Fruit fly (Drosophila melanogaster) whole organism, embryonic: ENCODE data around the gene RanGAP.
A peak's percentile ranks its signal among the peaks of the same experiment; 100 is the strongest.

Source experiments
- Atf6 ChIP-seq: fragments of 200-800 bp; sonication (Bioruptor generic); IDR thresholded peaks from 2 replicates; pipeline ENCODE4 v1.3.6; 2022; ENCODE audit warnings: missing biosample characterization, missing genetic modification characterization
- B-H2 ChIP-seq: fragments of 200-800 bp; sonication (Bioruptor generic); optimal IDR thresholded peaks from 2 replicates; lab custom pipeline; 2018; ENCODE audit warnings: missing biosample characterization, mild to moderate bottlenecking, missing genetic modification characterization
- Bgb ChIP-seq: fragments of 200-800 bp; sonication (Bioruptor generic); IDR thresholded peaks from 2 replicates; pipeline ENCODE4 v1.3.6; 2022; ENCODE audit warnings: missing biosample characterization, missing genetic modification characterization; ENCODE audit not compliant: partially characterized antibody
- Bteb2 ChIP-seq: fragments of 200-800 bp; sonication (Bioruptor generic); optimal IDR thresholded peaks from 2 replicates; lab custom pipeline; 2016; ENCODE audit warnings: missing biosample characterization, missing genetic modification characterization
- CG10462 ChIP-seq: fragments of 200-800 bp; sonication (Bioruptor generic); optimal IDR thresholded peaks from 2 replicates; lab custom pipeline; 2016; ENCODE audit warnings: missing biosample characterization, missing genetic modification characterization
- CG10979 ChIP-seq: fragments of 200-800 bp; sonication (Bioruptor generic); optimal IDR thresholded peaks from 2 replicates; lab custom pipeline; 2018; ENCODE audit warnings: missing biosample characterization, mild to moderate bottlenecking, missing genetic modification characterization, moderate library complexity
- CG12769 ChIP-seq: fragments of 200-800 bp; sonication (Bioruptor generic); optimal IDR thresholded peaks from 2 replicates; lab custom pipeline; 2019; ENCODE audit warnings: missing biosample characterization, mild to moderate bottlenecking, missing genetic modification characterization, moderate library complexity
- CG14710 ChIP-seq: fragments of 200-800 bp; sonication (Bioruptor generic); optimal IDR thresholded peaks from 3 replicates; lab custom pipeline; 2019; ENCODE audit warnings: missing biosample characterization, mild to moderate bottlenecking, missing genetic modification characterization, moderate library complexity
- CG15514 ChIP-seq: fragments of 200-800 bp; sonication (Bioruptor generic); optimal IDR thresholded peaks from 3 replicates; lab custom pipeline; 2017; ENCODE audit warnings: missing biosample characterization, missing genetic modification characterization, mild to moderate bottlenecking, moderate library complexity, missing genetic modification reagents
- CG1603 ChIP-seq: fragments of 200-800 bp; sonication (Bioruptor generic); optimal IDR thresholded peaks from 2 replicates; lab custom pipeline; 2019; ENCODE audit warnings: missing biosample characterization, mild to moderate bottlenecking, missing genetic modification characterization, moderate library complexity
- CG16863 ChIP-seq: fragments of 200-800 bp; sonication (Bioruptor generic); optimal IDR thresholded peaks from 3 replicates; lab custom pipeline; 2016; ENCODE audit warnings: missing biosample characterization, missing genetic modification characterization
- CG2120 ChIP-seq: fragments of 200-800 bp; sonication (Bioruptor generic); optimal IDR thresholded peaks from 3 replicates; lab custom pipeline; 2016; ENCODE audit warnings: missing biosample characterization, missing genetic modification characterization
- CG30020 ChIP-seq: fragments of 200-800 bp; optimal IDR thresholded peaks from 2 replicates; lab custom pipeline; 2019; ENCODE audit warnings: missing biosample characterization, mild to moderate bottlenecking, missing genetic modification characterization, moderate library complexity
- CG32532 ChIP-seq: fragments of 200-800 bp; sonication (Bioruptor generic); IDR thresholded peaks from 2 replicates; pipeline ENCODE4 v1.3.6; 2022; ENCODE audit warnings: missing biosample characterization, missing genetic modification characterization
- CG6791 ChIP-seq: fragments of 200-800 bp; sonication (Bioruptor generic); IDR thresholded peaks from 3 replicates; pipeline ENCODE4 v1.3.6; 2022; ENCODE audit warnings: missing biosample characterization, missing genetic modification characterization; ENCODE audit not compliant: partially characterized antibody
- CG7271 ChIP-seq: fragments of 200-800 bp; sonication (Bioruptor generic); optimal IDR thresholded peaks from 2 replicates; lab custom pipeline; 2018; ENCODE audit warnings: missing biosample characterization, mild to moderate bottlenecking, missing genetic modification characterization, moderate library complexity
- CG7839 ChIP-seq: fragments of 200-800 bp; sonication (Bioruptor generic); optimal IDR thresholded peaks from 3 replicates; lab custom pipeline; 2018; ENCODE audit warnings: missing biosample characterization, mild to moderate bottlenecking, missing genetic modification characterization, moderate library complexity
- CG7963 ChIP-seq: fragments of 200-800 bp; sonication (Bioruptor generic); IDR thresholded peaks from 3 replicates; pipeline ENCODE4 v1.3.6; 2022; ENCODE audit warnings: missing biosample characterization, missing genetic modification characterization; ENCODE audit not compliant: partially characterized antibody
- CG8924 ChIP-seq: fragments of 200-800 bp; optimal IDR thresholded peaks from 3 replicates; lab custom pipeline; 2019; ENCODE audit warnings: missing biosample characterization, mild to moderate bottlenecking, missing genetic modification characterization, moderate library complexity
- Dek ChIP-seq: fragments of 200-800 bp; sonication (Bioruptor generic); optimal IDR thresholded peaks from 3 replicates; lab custom pipeline; 2019; ENCODE audit warnings: missing biosample characterization, mild to moderate bottlenecking, missing genetic modification characterization, moderate library complexity
- E2f1 ChIP-seq: fragments of 200-800 bp; sonication (Bioruptor generic); IDR thresholded peaks from 2 replicates; pipeline ENCODE4 v1.3.6; 2022; ENCODE audit warnings: missing biosample characterization, missing genetic modification characterization
- Ets97D ChIP-seq: fragments of 200-800 bp; sonication (Bioruptor generic); optimal IDR thresholded peaks from 3 replicates; lab custom pipeline; 2016; ENCODE audit warnings: missing biosample characterization, missing genetic modification characterization
- MTF-1 ChIP-seq: fragments of 200-800 bp; sonication (Bioruptor generic); optimal IDR thresholded peaks from 2 replicates; lab custom pipeline; 2018; ENCODE audit warnings: missing biosample characterization, mild to moderate bottlenecking, missing genetic modification characterization, borderline replicate concordance
- Neu2 ChIP-seq: fragments of 200-800 bp; sonication (Bioruptor generic); optimal IDR thresholded peaks from 3 replicates; lab custom pipeline; 2016; ENCODE audit warnings: missing biosample characterization, missing genetic modification characterization, borderline replicate concordance
- Pdp1 ChIP-seq, 2 experiments: fragments of 200-800 bp; sonication (Bioruptor generic); optimal IDR thresholded peaks; 3 replicates each; lab custom pipeline; 2016; ENCODE audit warnings: missing biosample characterization in 2 of 2, missing genetic modification characterization in 2 of 2, mild to moderate bottlenecking in 1 of 2, moderate library complexity in 1 of 2
- Rx ChIP-seq: fragments of 200-800 bp; sonication (Bioruptor generic); IDR thresholded peaks from 2 replicates; pipeline ENCODE4 v1.3.6; 2022; ENCODE audit warnings: missing biosample characterization, missing genetic modification characterization
- Stat92E ChIP-seq, 3 experiments: fragments of >200 bp in 2 of 3; fragments of 200-800 bp in 1 of 3; sonication (Bioruptor generic) in 1 of 3; optimal IDR thresholded peaks; 2 replicates each; lab custom pipeline; 2017 to 2019; ENCODE audit warnings: missing biosample characterization in 3 of 3, missing genetic modification characterization in 3 of 3, mild to moderate bottlenecking in 1 of 3, moderate library complexity in 1 of 3
- Tbp ChIP-seq: fragments of >200 bp; optimal IDR thresholded peaks from 2 replicates; lab custom pipeline; 2018; ENCODE audit warnings: missing biosample characterization, missing genetic modification characterization
- caup ChIP-seq: fragments of 200-800 bp; sonication (Bioruptor generic); optimal IDR thresholded peaks from 3 replicates; lab custom pipeline; 2017; ENCODE audit warnings: missing biosample characterization, mild to moderate bottlenecking, missing genetic modification characterization, moderate library complexity; ENCODE audit not compliant: severe bottlenecking
- chif ChIP-seq, 2 experiments: fragments of 200-800 bp; sonication (Bioruptor generic); optimal IDR thresholded peaks; 3 replicates each; lab custom pipeline; 2016; ENCODE audit warnings: missing biosample characterization in 2 of 2, missing genetic modification characterization in 2 of 2
- chinmo ChIP-seq: fragments of 200-800 bp; sonication (Bioruptor generic); IDR thresholded peaks from 4 replicates; pipeline ENCODE4 v1.3.6; 2022; ENCODE audit warnings: missing biosample characterization, missing genetic modification characterization; ENCODE audit not compliant: partially characterized antibody
- chm ChIP-seq: fragments of 200-800 bp; sonication (Bioruptor generic); IDR thresholded peaks from 2 replicates; pipeline ENCODE4 v1.3.6; 2022; ENCODE audit warnings: missing biosample characterization, missing genetic modification characterization
- ems ChIP-seq: fragments of 200-800 bp; sonication (Bioruptor generic); optimal IDR thresholded peaks from 3 replicates; lab custom pipeline; 2016; ENCODE audit warnings: missing biosample characterization, missing genetic modification characterization
- ftz-f1 ChIP-seq: fragments of 200-800 bp; sonication (Bioruptor generic); optimal IDR thresholded peaks from 2 replicates; lab custom pipeline; 2016; ENCODE audit warnings: missing biosample characterization, missing genetic modification characterization
- grau ChIP-seq: fragments of 200-800 bp; optimal IDR thresholded peaks from 3 replicates; lab custom pipeline; 2019; ENCODE audit warnings: missing biosample characterization, mild to moderate bottlenecking, missing genetic modification characterization, moderate library complexity
- her ChIP-seq: fragments of 200-800 bp; sonication (Bioruptor generic); optimal IDR thresholded peaks from 2 replicates; lab custom pipeline; 2016; ENCODE audit warnings: missing biosample characterization, missing genetic modification characterization
- klu ChIP-seq: fragments of 200-800 bp; sonication (Bioruptor generic); IDR thresholded peaks from 2 replicates; pipeline ENCODE4 v1.3.6; 2022; ENCODE audit warnings: missing biosample characterization, missing genetic modification characterization
- lilli ChIP-seq: fragments of 200-800 bp; sonication (Bioruptor generic); optimal IDR thresholded peaks from 3 replicates; lab custom pipeline; 2016; ENCODE audit warnings: missing biosample characterization, missing genetic modification characterization
- mld ChIP-seq: fragments of 200-800 bp; sonication (Bioruptor generic); IDR thresholded peaks from 3 replicates; pipeline ENCODE4 v1.3.6; 2022; ENCODE audit warnings: missing biosample characterization, missing genetic modification characterization; ENCODE audit not compliant: partially characterized antibody
- odd ChIP-seq: fragments of 200-800 bp; sonication (Bioruptor generic); optimal IDR thresholded peaks from 2 replicates; lab custom pipeline; 2017; ENCODE audit warnings: missing biosample characterization, mild to moderate bottlenecking, missing genetic modification characterization
- phol ChIP-seq: fragments of 200-800 bp; sonication (Bioruptor generic); optimal IDR thresholded peaks from 3 replicates; lab custom pipeline; 2018; ENCODE audit warnings: missing biosample characterization, mild to moderate bottlenecking, missing genetic modification characterization, moderate library complexity
- shn ChIP-seq: fragments of 200-800 bp; sonication (Bioruptor generic); optimal IDR thresholded peaks from 3 replicates; lab custom pipeline; 2016; ENCODE audit warnings: missing biosample characterization, missing genetic modification characterization
- unpg ChIP-seq: fragments of 200-800 bp; sonication (Bioruptor generic); optimal IDR thresholded peaks from 3 replicates; lab custom pipeline; 2018; ENCODE audit warnings: missing biosample characterization, mild to moderate bottlenecking, missing genetic modification characterization, moderate library complexity
- vfl ChIP-seq: fragments of 200-800 bp; sonication (Bioruptor generic); optimal IDR thresholded peaks from 2 replicates; lab custom pipeline; 2016; ENCODE audit warnings: missing biosample characterization, missing genetic modification characterization
- wdn ChIP-seq: fragments of 200-800 bp; sonication (Bioruptor generic); IDR thresholded peaks from 2 replicates; pipeline ENCODE4 v1.3.6; 2022; ENCODE audit warnings: missing biosample characterization, missing genetic modification characterization
- wek ChIP-seq: fragments of 200-800 bp; sonication (Bioruptor generic); optimal IDR thresholded peaks from 3 replicates; lab custom pipeline; 2018; ENCODE audit warnings: missing biosample characterization, mild to moderate bottlenecking, missing genetic modification characterization, moderate library complexity
- yki ChIP-seq: fragments of >200 bp; optimal IDR thresholded peaks from 3 replicates; lab custom pipeline; 2018
- zf30C ChIP-seq: fragments of 200-800 bp; sonication (Bioruptor generic); optimal IDR thresholded peaks from 3 replicates; lab custom pipeline; 2018; ENCODE audit warnings: missing biosample characterization, mild to moderate bottlenecking, missing genetic modification characterization
- zfh2 ChIP-seq: fragments of 200-800 bp; sonication (Bioruptor generic); optimal IDR thresholded peaks from 2 replicates; lab custom pipeline; 2016; ENCODE audit warnings: missing biosample characterization, missing genetic modification characterization

The RanGAP gene

DNA sequence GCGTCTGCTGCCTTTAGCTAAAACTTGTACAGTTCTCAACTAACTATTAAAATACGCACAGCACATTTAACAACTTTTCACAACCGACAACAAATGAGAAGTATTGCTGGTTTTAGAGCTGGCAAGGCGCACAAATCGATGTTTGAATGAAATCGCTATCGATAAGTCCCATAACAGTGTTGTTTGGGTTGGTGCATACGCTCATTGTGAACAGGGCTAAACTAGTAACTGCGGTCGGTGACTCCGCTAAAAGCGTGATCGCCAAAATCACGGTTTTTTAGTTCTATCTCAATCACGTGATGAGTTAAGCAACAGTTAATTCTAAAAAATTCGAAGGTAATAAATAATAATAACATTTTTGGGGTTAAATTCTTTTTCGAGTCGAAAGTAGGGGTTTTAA, 11.6 kb downstream of the RanGAP start, which contains the start of gene Top2 (continued):
- peak; percentile 14 for TF ChIP-seq CG7839 (tag; lab: Kevin White, UChicago)
- peak; percentile 91 for TF ChIP-seq Bgb (GFP tag; lab: Robert Waterston, UW)
- peak; percentile 2 for TF ChIP-seq unpg
- peak; percentile 70 for TF ChIP-seq CG30020 (tag; lab: Kevin White, UChicago)
- TF ChIP-seq CG7963, result peak; percentile 85
- peak; percentile 94 for TF ChIP-seq CG1603
- no peak for TF ChIP-seq CG32532 (GFP tag; lab: Robert Waterston, UW)
- no peak for TF ChIP-seq Tbp (GFP tag; lab: Kevin White, UChicago)
- peak; percentile 68 for TF ChIP-seq zfh2 (GFP tag; lab: Kevin White, UChicago)
- TF ChIP-seq Stat92E (GFP tag; optimal IDR thresholded peaks at IDR 0.05; lab: Kevin White, UChicago), result no peak
- TF ChIP-seq CG12769 (tag; lab: Kevin White, UChicago), result peak; percentile 23
- no peak for TF ChIP-seq odd (GFP tag; lab: Kevin White, UChicago)
- peak; percentile 21 for TF ChIP-seq yki
- peak; percentile 52 for TF ChIP-seq vfl (GFP tag; lab: Kevin White, UChicago)
- peak; percentile 58 for TF ChIP-seq CG2120 (GFP tag; lab: Kevin White, UChicago)
- peak; percentile 36 for TF ChIP-seq phol (tag; lab: Kevin White, UChicago)
- TF ChIP-seq ems (GFP tag; lab: Kevin White, UChicago), result peak; percentile 29
- peak; percentile 54 for TF ChIP-seq B-H2
- TF ChIP-seq grau (tag; lab: Kevin White, UChicago), result peak; percentile 55
- TF ChIP-seq CG16863, result no peak
- 0 out of 2 replicates have a peak, but pooled peaks have one; percentile 55 for TF ChIP-seq chm (GFP tag; lab: Robert Waterston, UW)
- no peak for TF ChIP-seq MTF-1
- peak; percentile 30 for TF ChIP-seq shn (GFP tag; lab: Kevin White, UChicago)
- peak; percentile 26 to 50 for TF ChIP-seq chif (GFP tag; optimal IDR thresholded peaks at IDR 0.05; lab: Kevin White, UChicago)
- TF ChIP-seq Rx (GFP tag; lab: Robert Waterston, UW), result no peak
- peak; percentile 73 for TF ChIP-seq her
- peak; percentile 18 for TF ChIP-seq CG7271 (tag; lab: Kevin White, UChicago)
- peak; percentile 6 to 86 for TF ChIP-seq Pdp1 (GFP tag; optimal IDR thresholded peaks at IDR 0.05; lab: Kevin White, UChicago)
- TF ChIP-seq ftz-f1 (GFP tag; lab: Kevin White, UChicago), result peak; percentile 65
- TF ChIP-seq caup, result peak; percentile 17
- TF ChIP-seq wek, result no peak
- TF ChIP-seq Dek (tag; lab: Kevin White, UChicago), result peak; percentile 54
- peak; percentile 68; the same call in 1 of the 3 replicates for TF ChIP-seq mld (GFP tag; lab: Robert Waterston, UW)
- peak; percentile 0 for TF ChIP-seq Bteb2 (GFP tag; lab: Kevin White, UChicago)
- peak; percentile 30; the same call in 1 of the 2 replicates for TF ChIP-seq E2f1 (GFP tag; lab: Robert Waterston, UW)
- peak; percentile 86 for TF ChIP-seq CG15514 (GFP tag; lab: Kevin White, UChicago)
- peak; percentile 91 for TF ChIP-seq Ets97D (GFP tag; lab: Kevin White, UChicago)
- TF ChIP-seq zf30C (GFP tag; lab: Kevin White, UChicago), result no peak
- no peak; the same call in 1 of the 2 replicates for TF ChIP-seq klu
- TF ChIP-seq CG10979 (tag; lab: Kevin White, UChicago), result no peak
- TF ChIP-seq lilli, result peak; percentile 55
- TF ChIP-seq CG6791 (GFP tag; lab: Robert Waterston, UW), result peak; percentile 94
- TF ChIP-seq CG14710 (tag; lab: Kevin White, UChicago), result peak; percentile 94
- TF ChIP-seq Neu2, result peak; percentile 1
- TF ChIP-seq CG10462 (GFP tag; lab: Kevin White, UChicago), result peak; percentile 20
- TF ChIP-seq CG8924 (tag; lab: Kevin White, UChicago), result peak; percentile 27
- TF ChIP-seq wdn (GFP tag; lab: Robert Waterston, UW), result 0 out of 2 replicates have a peak, but pooled peaks have one; percentile 22
- peak; percentile 72; the same call in 2 of the 4 replicates for TF ChIP-seq chinmo (GFP tag; lab: Robert Waterston, UW)
- no peak for TF ChIP-seq Atf6 (GFP tag; lab: Robert Waterston, UW)
